Fruit fly (Drosophila melanogaster) whole organism, wandering third instar larva: ENCODE results near the gene Lon.

Source experiments
- Abd-B ChIP-seq: fragments of >200 bp; optimal IDR thresholded peaks from 2 replicates; lab custom pipeline; 2017; ENCODE audit warnings: missing biosample characterization, missing genetic modification characterization
- CG32264 ChIP-seq: fragments of 200-800 bp; sonication (Bioruptor generic); optimal IDR thresholded peaks from 2 replicates; lab custom pipeline; 2016; ENCODE audit warnings: missing biosample characterization, missing genetic modification characterization
- CG9705 ChIP-seq: fragments of 200-800 bp; sonication (Bioruptor generic); optimal IDR thresholded peaks from 2 replicates; lab custom pipeline; 2018; ENCODE audit warnings: missing biosample characterization, mild to moderate bottlenecking, missing genetic modification characterization
- CrebA ChIP-seq: fragments of 200-800 bp; sonication (Bioruptor generic); optimal IDR thresholded peaks from 2 replicates; lab custom pipeline; 2016; ENCODE audit warnings: missing biosample characterization, mild to moderate bottlenecking, missing genetic modification characterization, borderline replicate concordance
- Dfd ChIP-seq: fragments of >200 bp; optimal IDR thresholded peaks from 2 replicates; lab custom pipeline; 2017; ENCODE audit warnings: missing biosample characterization, missing genetic modification characterization
- Dif ChIP-seq: fragments of 200-275, 200-300 bp; sonication (Bioruptor generic); optimal IDR thresholded peaks from 2 replicates; lab custom pipeline; 2018; ENCODE audit warnings: missing biosample characterization, missing genetic modification characterization; ENCODE audit not compliant: partially characterized antibody
- GATAd ChIP-seq: sonication (Bioruptor generic); optimal IDR thresholded peaks from 2 replicates; lab custom pipeline; 2016; ENCODE audit warnings: missing biosample characterization, missing genetic modification characterization
- HLH106 ChIP-seq: fragments of 200-800 bp; optimal IDR thresholded peaks from 3 replicates; lab custom pipeline; 2019; ENCODE audit warnings: missing biosample characterization, mild to moderate bottlenecking, missing genetic modification characterization, moderate library complexity
- Hnf4 ChIP-seq: fragments of 200-800 bp; sonication (Bioruptor generic); optimal IDR thresholded peaks from 2 replicates; lab custom pipeline; 2016; ENCODE audit warnings: missing biosample characterization, mild to moderate bottlenecking, missing genetic modification characterization
- Hr78 ChIP-seq: fragments of >200 bp; optimal IDR thresholded peaks from 2 replicates; lab custom pipeline; 2017; ENCODE audit warnings: missing biosample characterization, missing genetic modification characterization
- Hr83 ChIP-seq: fragments of 200-300 bp; sonication (Bioruptor generic); optimal IDR thresholded peaks from 2 replicates; lab custom pipeline; 2016; ENCODE audit warnings: missing biosample characterization, mild to moderate bottlenecking, missing genetic modification characterization, moderate library complexity; ENCODE audit not compliant: poor library complexity, severe bottlenecking
- Jra ChIP-seq: sonication (Bioruptor generic); optimal IDR thresholded peaks from 2 replicates; lab custom pipeline; 2016; ENCODE audit warnings: missing biosample characterization, missing genetic modification characterization
- Mio ChIP-seq: sonication (Bioruptor generic); optimal IDR thresholded peaks from 2 replicates; lab custom pipeline; 2016; ENCODE audit warnings: missing biosample characterization, missing genetic modification characterization
- Myc ChIP-seq: fragments of >200 bp; optimal IDR thresholded peaks from 2 replicates; lab custom pipeline; 2017
- N ChIP-seq: fragments of >200 bp; optimal IDR thresholded peaks from 2 replicates; lab custom pipeline; 2018; ENCODE audit warnings: missing biosample characterization, missing external identifiers, missing genetic modification characterization
- OdsH ChIP-seq: fragments of 200-800 bp; sonication (Bioruptor generic); optimal IDR thresholded peaks from 2 replicates; lab custom pipeline; 2016; ENCODE audit warnings: missing biosample characterization, mild to moderate bottlenecking, missing genetic modification characterization
- Rel ChIP-seq, 2 experiments: fragments of 200-800 bp; sonication (Bioruptor generic) in 1 of 2; optimal IDR thresholded peaks; 2 replicates in 1 of 2; 3 replicates in 1 of 2; lab custom pipeline; 2016 to 2019; ENCODE audit warnings: mild to moderate bottlenecking in 2 of 2, missing biosample characterization in 2 of 2, missing genetic modification characterization in 2 of 2, moderate library complexity in 1 of 2
- Sp1 ChIP-seq: fragments of 200-800 bp; sonication (Bioruptor generic); optimal IDR thresholded peaks from 3 replicates; lab custom pipeline; 2019; ENCODE audit warnings: missing biosample characterization, mild to moderate bottlenecking, missing genetic modification characterization, moderate library complexity
- Vsx2 ChIP-seq: fragments of 200-300, 225-300 bp; sonication (Bioruptor generic); optimal IDR thresholded peaks from 2 replicates; lab custom pipeline; 2018; ENCODE audit warnings: missing biosample characterization, missing genetic modification characterization; ENCODE audit not compliant: partially characterized antibody
- br ChIP-seq: fragments of 200-800 bp; sonication (Bioruptor generic); optimal IDR thresholded peaks from 2 replicates; lab custom pipeline; 2016; ENCODE audit warnings: missing biosample characterization, missing genetic modification characterization
- brk ChIP-seq: fragments of 200-800 bp; sonication (Bioruptor generic); optimal IDR thresholded peaks from 2 replicates; lab custom pipeline; 2016; ENCODE audit warnings: missing biosample characterization, mild to moderate bottlenecking, missing genetic modification characterization
- dl ChIP-seq, 2 experiments: fragments of 175-275, 200-275 bp in 1 of 2; fragments of 200-275 bp in 1 of 2; sonication (Bioruptor generic); optimal IDR thresholded peaks; lab custom pipeline; 2018; ENCODE audit warnings: mild to moderate bottlenecking in 2 of 2, missing biosample characterization in 2 of 2, missing genetic modification characterization in 2 of 2, moderate library complexity in 2 of 2; ENCODE audit not compliant: partially characterized antibody in 2 of 2, insufficient read depth in 1 of 2
- dmrt93B ChIP-seq: fragments of 200-800 bp; sonication (Bioruptor generic); optimal IDR thresholded peaks from 2 replicates; lab custom pipeline; 2018; ENCODE audit warnings: missing biosample characterization, mild to moderate bottlenecking, missing genetic modification characterization
- dsf ChIP-seq: sonication (Bioruptor generic); optimal IDR thresholded peaks from 2 replicates; lab custom pipeline; 2016; ENCODE audit warnings: missing biosample characterization, missing genetic modification characterization, borderline replicate concordance
- ey ChIP-seq: fragments of 200-800 bp; sonication (Bioruptor generic); optimal IDR thresholded peaks from 2 replicates; lab custom pipeline; 2016; ENCODE audit warnings: missing biosample characterization, missing genetic modification characterization
- foxo ChIP-seq, 2 experiments: fragments of 200-800 bp; sonication (Bioruptor generic); optimal IDR thresholded peaks; 2 replicates in 1 of 2; 3 replicates in 1 of 2; lab custom pipeline; 2016 to 2017; ENCODE audit warnings: missing biosample characterization in 2 of 2, missing genetic modification characterization in 2 of 2
- fru ChIP-seq: fragments of 200-800 bp; sonication (Bioruptor generic); optimal IDR thresholded peaks from 3 replicates; lab custom pipeline; 2016; ENCODE audit warnings: missing biosample characterization, mild to moderate bottlenecking, missing genetic modification characterization
- h ChIP-seq: fragments of 200-800 bp; sonication (Bioruptor generic); optimal IDR thresholded peaks from 3 replicates; lab custom pipeline; 2016; ENCODE audit warnings: missing biosample characterization, mild to moderate bottlenecking, missing genetic modification characterization
- jim ChIP-seq: fragments of 175-275, 200-325 bp; sonication (Bioruptor generic); optimal IDR thresholded peaks from 2 replicates; lab custom pipeline; 2016; ENCODE audit warnings: missing biosample characterization, mild to moderate bottlenecking, missing genetic modification characterization
- lola ChIP-seq: fragments of >200 bp; optimal IDR thresholded peaks from 2 replicates; lab custom pipeline; 2017; ENCODE audit warnings: missing biosample characterization, missing genetic modification characterization
- pan ChIP-seq: fragments of >200 bp; optimal IDR thresholded peaks from 2 replicates; lab custom pipeline; 2017
- psq ChIP-seq: fragments of 200-800 bp; sonication (Bioruptor generic); optimal IDR thresholded peaks from 3 replicates; lab custom pipeline; 2017; ENCODE audit warnings: missing biosample characterization, mild to moderate bottlenecking, missing genetic modification characterization, moderate library complexity
- rgr ChIP-seq: fragments of 200-800 bp; sonication (Bioruptor generic); optimal IDR thresholded peaks from 3 replicates; lab custom pipeline; 2016; ENCODE audit warnings: missing biosample characterization, mild to moderate bottlenecking, missing genetic modification characterization
- sage ChIP-seq: fragments of 200-800 bp; sonication (Bioruptor generic); optimal IDR thresholded peaks from 2 replicates; lab custom pipeline; 2016; ENCODE audit warnings: missing biosample characterization, mild to moderate bottlenecking, missing genetic modification characterization
- sv ChIP-seq: fragments of 200-800 bp; sonication (Bioruptor generic); optimal IDR thresholded peaks from 3 replicates; lab custom pipeline; 2016; ENCODE audit warnings: missing biosample characterization, missing genetic modification characterization
- tai ChIP-seq: sonication (Bioruptor generic); optimal IDR thresholded peaks from 2 replicates; lab custom pipeline; 2016; ENCODE audit warnings: missing biosample characterization, missing genetic modification characterization
- usp ChIP-seq: fragments of >200 bp; optimal IDR thresholded peaks from 2 replicates; lab custom pipeline; 2017; ENCODE audit warnings: missing biosample characterization, missing genetic modification characterization
- woc ChIP-seq: sonication (Bioruptor generic); optimal IDR thresholded peaks from 2 replicates; lab custom pipeline; 2016; ENCODE audit warnings: missing biosample characterization, mild to moderate bottlenecking, missing genetic modification characterization

Lon gene

DNA sequence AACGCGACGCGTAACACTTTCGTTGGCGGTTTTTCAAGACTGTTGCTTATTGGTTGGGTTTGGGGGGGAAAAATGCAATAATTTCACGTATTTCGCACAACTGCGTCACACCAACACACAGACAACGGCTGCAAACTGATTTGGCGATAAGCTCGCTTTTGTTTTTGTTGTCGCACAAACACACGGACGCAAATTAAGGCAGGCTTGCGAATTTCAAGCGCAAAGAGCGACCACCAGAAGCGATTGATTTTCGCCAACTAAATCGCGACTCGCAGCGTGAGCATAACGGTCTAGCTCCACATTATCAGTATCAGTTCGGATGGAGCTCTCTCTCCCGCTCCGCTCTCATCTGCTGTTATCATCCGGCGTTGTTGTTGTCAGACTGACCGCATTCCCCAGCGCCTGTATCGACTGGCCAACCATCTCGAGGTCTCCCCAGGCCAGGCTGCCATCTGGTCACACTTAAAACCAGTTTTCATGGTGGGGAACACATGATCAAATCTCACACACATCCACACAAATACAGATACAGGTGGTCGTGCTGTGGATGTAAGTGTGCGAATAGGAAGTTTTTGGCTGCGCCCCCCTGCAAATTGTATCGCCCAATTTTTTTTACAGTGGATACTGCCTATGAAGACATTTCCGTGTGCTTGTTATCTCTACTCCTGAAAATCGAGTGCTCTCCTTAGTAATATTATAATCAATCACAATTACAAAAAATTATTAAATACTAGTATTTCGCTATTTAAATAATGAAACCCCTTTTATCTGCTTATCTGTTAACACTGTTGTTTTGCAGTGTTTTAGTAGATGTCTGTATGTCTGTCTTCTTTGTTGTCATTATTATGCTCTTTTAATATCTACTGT lies 21.0 kb upstream of the Lon start:
- TF ChIP-seq dmrt93B (GFP tag; lab: Kevin White, UChicago) (peak; percentile 52), HLH106 (peak; percentile 71), dl (GFP tag; optimal IDR thresholded peaks at IDR 0.05; lab: Kevin White, UChicago; ENCODE audit: insufficient read depth in 1 of 2, partially characterized antibody in 2 of 2) (peak; percentile 88 to 91), sv (GFP tag; lab: Kevin White, UChicago) (peak; percentile 70), woc (GFP tag; lab: Kevin White, UChicago) (peak; percentile 50), Dfd (no peak), CG32264 (GFP tag; lab: Kevin White, UChicago) (no peak), br (peak; percentile 44), pan (lab: Kevin White, UChicago) (no peak), OdsH (peak; percentile 65), Vsx2 (GFP tag; lab: Kevin White, UChicago) (peak; percentile 67), dsf (GFP tag; lab: Kevin White, UChicago) (no peak), jim (GFP tag; lab: Kevin White, UChicago) (no peak), sage (GFP tag; lab: Kevin White, UChicago) (peak; percentile 54), Jra (no peak), Myc (no peak), Hr83 (GFP tag; lab: Kevin White, UChicago) (peak; percentile 4), Sp1 (GFP tag; lab: Kevin White, UChicago) (peak; percentile 52), CrebA (peak; percentile 51), Abd-B (no peak), rgr (peak; percentile 73), Rel (GFP tag; optimal IDR thresholded peaks at IDR 0.05; lab: Kevin White, UChicago) (no peak), Rel (tag; optimal IDR thresholded peaks at IDR 0.05; lab: Kevin White, UChicago) (peak; percentile 96), GATAd (GFP tag; lab: Kevin White, UChicago) (peak; percentile 68), Mio (GFP tag; lab: Kevin White, UChicago) (no peak), h (GFP tag; lab: Kevin White, UChicago) (peak; percentile 83), Hnf4 (GFP tag; lab: Kevin White, UChicago) (peak; percentile 46), lola (GFP tag; lab: Kevin White, UChicago) (no peak), foxo (GFP tag; optimal IDR thresholded peaks at IDR 0.05; lab: Kevin White, UChicago) (peak in 1 of 2 experiments; percentile 61), CG9705 (no peak), ey (GFP tag; lab: Kevin White, UChicago) (peak; percentile 72), usp (no peak), tai (GFP tag; lab: Kevin White, UChicago) (no peak), Dif (GFP tag; lab: Kevin White, UChicago) (peak; percentile 89), psq (peak; percentile 60), brk (GFP tag; lab: Kevin White, UChicago) (peak; percentile 48), N (GFP tag; lab: Kevin White, UChicago) (peak; percentile 3), fru (peak; percentile 59), Hr78 (GFP tag; lab: Kevin White, UChicago) (no peak)

DNA sequence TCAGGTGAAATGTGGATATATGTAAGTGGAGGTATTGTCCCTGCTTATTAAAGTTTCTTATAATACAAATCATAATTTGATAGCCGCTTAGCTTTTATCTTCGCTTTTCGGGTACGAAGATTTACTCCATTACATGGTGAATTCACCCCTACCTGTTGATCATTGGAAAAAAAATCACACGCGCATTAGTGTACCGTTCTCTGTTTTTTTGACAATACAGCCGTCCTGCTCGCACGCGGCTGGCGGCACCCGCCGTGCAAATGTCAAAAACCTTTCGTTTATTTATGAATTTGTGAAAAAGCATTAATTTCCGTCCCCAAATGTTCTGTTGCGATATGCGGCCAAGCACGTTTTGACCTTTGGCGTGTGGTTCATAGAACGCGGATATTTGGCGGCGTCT lies 19.9 kb upstream of the Lon start:
- TF ChIP-seq CG32264 (GFP tag; lab: Kevin White, UChicago), result no peak
- TF ChIP-seq N (GFP tag; lab: Kevin White, UChicago), result no peak
- no peak for TF ChIP-seq OdsH
- no peak for TF ChIP-seq Rel (GFP tag; optimal IDR thresholded peaks at IDR 0.05; lab: Kevin White, UChicago)
- peak; percentile 81 for TF ChIP-seq Rel (tag; optimal IDR thresholded peaks at IDR 0.05; lab: Kevin White, UChicago)
- TF ChIP-seq Dfd, result no peak
- TF ChIP-seq tai (GFP tag; lab: Kevin White, UChicago), result no peak
